Worm (Caenorhabditis elegans): Measurements from ENCODE around the gene Y53F4B.23.

Gene Y53F4B.23

DNA sequence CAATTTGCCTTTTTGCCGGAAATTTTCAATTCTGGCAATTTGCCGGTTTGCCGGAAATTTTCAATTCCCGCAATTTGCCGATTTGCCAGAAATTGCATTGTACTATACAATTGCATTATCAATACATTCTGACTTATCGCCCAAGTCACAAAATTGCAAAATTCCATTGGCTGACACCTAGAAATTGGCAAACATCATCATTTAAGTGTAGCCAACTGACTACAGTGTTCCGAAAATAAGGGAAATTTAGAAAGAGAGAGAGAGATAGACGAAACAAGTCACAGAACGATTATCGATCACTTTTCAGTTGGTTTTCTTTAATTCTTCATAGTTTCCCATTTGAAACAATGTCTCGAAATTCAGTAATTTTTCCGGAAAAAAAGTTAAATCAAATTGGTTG lies 13.0 kb upstream of the Y53F4B.23 start (continued):
- TF ChIP-seq ZK546.5 (tag; optimal IDR thresholded peaks at IDR 0.05): no peak
- TF ChIP-seq daf-8 (GFP tag; IDR thresholded peaks at IDR 0.05): no peak
- TF ChIP-seq unc-62 (GFP tag; optimal IDR thresholded peaks at IDR 0.05 in 1 of 2): peak in 1 of 2 experiments; percentile 19
- no peak for TF ChIP-seq unc-62 (tag; optimal IDR thresholded peaks at IDR 0.05)
- no peak for TF ChIP-seq ceh-44 (GFP tag; IDR thresholded peaks at IDR 0.05)
- TF ChIP-seq daf-16 (GFP tag; optimal IDR thresholded peaks at IDR 0.05): no peak
- peak; percentile 84 for TF ChIP-seq daf-16 (tag; optimal IDR thresholded peaks at IDR 0.05)
- no peak for TF ChIP-seq aha-1 (tag)
- TF ChIP-seq nhr-28 (tag; optimal IDR thresholded peaks at IDR 0.05): peak; percentile 93
- no peak for TF ChIP-seq lin-15B (tag; optimal IDR thresholded peaks at IDR 0.05)
- TF ChIP-seq snpc-1.2 (GFP tag; IDR thresholded peaks at IDR 0.05): no peak
- peak; percentile 68 for TF ChIP-seq hlh-11 (tag; optimal IDR thresholded peaks at IDR 0.05)
- peak; percentile 9 for TF ChIP-seq mxl-3 (GFP tag; optimal IDR thresholded peaks at IDR 0.05)
- peak; percentile 97 for TF ChIP-seq nhr-77 (tag; optimal IDR thresholded peaks at IDR 0.05)
- TF ChIP-seq rbr-2 (tag; optimal IDR thresholded peaks at IDR 0.05): no peak
- no peak for TF ChIP-seq spr-3 (GFP tag; optimal IDR thresholded peaks at IDR 0.05)
- TF ChIP-seq ctbp-1 (GFP tag; IDR thresholded peaks at IDR 0.05): no peak
- TF ChIP-seq nhr-11 (tag; optimal IDR thresholded peaks at IDR 0.05): peak; percentile 11
- no peak for TF ChIP-seq T26A8.4 (GFP tag; IDR thresholded peaks at IDR 0.05)
- TF ChIP-seq spr-1 (tag; optimal IDR thresholded peaks at IDR 0.05): no peak
- TF ChIP-seq ceh-28 (tag; optimal IDR thresholded peaks at IDR 0.05): no peak
- no peak for TF ChIP-seq Y5F2A.4 (GFP tag; optimal IDR thresholded peaks at IDR 0.05)
- peak; percentile 35 for TF ChIP-seq pqm-1 (tag; optimal IDR thresholded peaks at IDR 0.05)
- TF ChIP-seq lsy-2 (tag; optimal IDR thresholded peaks at IDR 0.05): peak in 1 of 2 experiments; percentile 27
- no peak for TF ChIP-seq F37D6.2 (tag; optimal IDR thresholded peaks at IDR 0.05)
- TF ChIP-seq cey-2 (tag; optimal IDR thresholded peaks at IDR 0.05; ENCODE audit: borderline replicate concordance, insufficient read depth): no peak
- no peak for TF ChIP-seq madf-9 (GFP tag; conservative IDR thresholded peaks at IDR 0.05)

DNA sequence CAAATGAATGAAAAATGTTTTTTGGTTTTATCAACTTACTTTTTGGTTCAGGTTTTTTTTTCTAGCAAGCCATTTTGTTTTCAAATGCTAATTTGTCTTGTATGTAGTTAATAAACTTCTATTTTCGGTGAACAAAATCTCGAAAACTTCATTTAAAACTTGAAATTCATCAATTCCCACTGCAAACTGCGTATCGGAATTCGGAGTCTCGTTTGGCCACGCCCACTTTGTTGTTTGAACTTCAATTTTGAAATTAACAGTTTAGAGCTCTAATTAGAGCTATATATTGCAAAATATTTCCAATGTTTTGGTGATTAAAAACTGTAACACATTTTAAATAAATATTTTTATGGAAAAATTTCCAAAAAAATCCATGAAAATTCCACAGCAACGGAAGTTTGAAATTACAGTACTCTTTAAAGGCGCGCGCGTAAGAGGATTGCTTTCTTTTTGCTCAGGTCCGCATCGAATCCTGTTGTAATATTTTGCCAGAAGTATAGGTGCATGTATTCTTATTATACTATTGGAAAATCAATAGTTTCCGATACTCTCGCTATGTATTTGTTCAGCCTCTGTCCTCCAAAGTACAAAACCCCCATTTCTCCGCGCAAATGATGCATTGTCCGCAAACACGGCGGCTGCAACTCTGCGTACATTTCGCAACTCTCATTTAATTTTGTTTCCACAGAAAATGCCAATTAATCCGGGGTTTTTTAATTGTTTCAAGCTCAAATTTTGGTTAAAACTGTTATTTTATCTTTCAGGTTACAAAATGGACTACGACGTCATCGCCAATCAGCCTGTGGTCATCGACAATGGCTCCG lies 4.6 kb upstream of the Y53F4B.23 start, which contains the start of gene arp-1:
Gene arp-1, plus strand, starts transcription at position 765 of the 824 bp plus-strand sequence.
- TF ChIP-seq dve-1 (tag; optimal IDR thresholded peaks at IDR 0.05; ENCODE audit: insufficient read depth) (peak; percentile 42), nhr-28 (tag; optimal IDR thresholded peaks at IDR 0.05) (peak; percentile 68), hif-1 (tag; optimal IDR thresholded peaks at IDR 0.05) (no peak), mep-1 (tag; optimal IDR thresholded peaks at IDR 0.05) (peak; percentile 68), daf-16 (GFP tag; optimal IDR thresholded peaks at IDR 0.05) (no peak), daf-16 (tag; optimal IDR thresholded peaks at IDR 0.05) (peak; percentile 9), mes-2 (tag; optimal IDR thresholded peaks at IDR 0.05; ENCODE audit: poor library complexity, severe bottlenecking) (peak; percentile 67), nhr-76 (tag; optimal IDR thresholded peaks at IDR 0.05) (no peak), spr-1 (tag; optimal IDR thresholded peaks at IDR 0.05) (peak; percentile 92), nhr-77 (tag; optimal IDR thresholded peaks at IDR 0.05) (peak; percentile 24), spr-3 (GFP tag; optimal IDR thresholded peaks at IDR 0.05) (peak; percentile 92), mdl-1 (tag; optimal IDR thresholded peaks at IDR 0.05) (no peak), T20F7.1 (GFP tag; optimal IDR thresholded peaks at IDR 0.05) (peak; percentile 89), lin-38 (GFP tag; IDR thresholded peaks at IDR 0.05) (peak; percentile 32; the same call in 1 of the 2 replicates), Y105C5A.15 (GFP tag; IDR thresholded peaks at IDR 0.05) (no peak), lin-13 (GFP tag; optimal IDR thresholded peaks at IDR 0.05) (peak; percentile 42), hmg-1.1 (GFP tag; IDR thresholded peaks at IDR 0.05) (peak; percentile 60), nhr-25 (tag; optimal IDR thresholded peaks at IDR 0.05; ENCODE audit: borderline replicate concordance, insufficient read depth) (peak; percentile 27), fkh-10 (GFP tag; optimal IDR thresholded peaks at IDR 0.05) (no peak), dpl-1 (GFP tag; optimal IDR thresholded peaks at IDR 0.05) (peak; percentile 57), rbr-2 (tag; optimal IDR thresholded peaks at IDR 0.05) (peak; percentile 14), Y48G9A.11 (GFP tag; IDR thresholded peaks at IDR 0.05) (peak; percentile 80), lsy-2 (tag; optimal IDR thresholded peaks at IDR 0.05) (peak; percentile 19 to 68), pha-4 (GFP tag; IDR thresholded peaks at IDR 0.05) (no peak), pha-4 (tag; optimal IDR thresholded peaks at IDR 0.05) (peak; percentile 65), dmd-6 (GFP tag; IDR thresholded peaks at IDR 0.05) (0 out of 2 replicates have a peak, but pooled peaks have one; percentile 7), egl-43 (GFP tag; IDR thresholded peaks at IDR 0.05) (no peak), T26A8.4 (GFP tag; IDR thresholded peaks at IDR 0.05) (0 out of 2 replicates have a peak, but pooled peaks have one; percentile 10)
